Worm (Caenorhabditis elegans) whole organism, L4/young adult: ENCODE data around the gene gur-5.

ENCODE experiments used
- W03F9.2 ChIP-seq: fragments of 150-350 bp; optimal IDR thresholded peaks from 2 replicates; lab custom pipeline; 2014; ENCODE audit warnings: missing biosample characterization, missing genetic modification characterization
- him-1 ChIP-seq: sonication (generic microtip); optimal IDR thresholded peaks from 2 replicates; lab custom pipeline; 2016; ENCODE audit warnings: missing genotype, missing genetic modification reagents, missing genetic modification characterization, missing compliant biosample characterization

ce11 chrII:5336035-5336376, 50.9 kb downstream of the gur-5 start:
- TF ChIP-seq him-1 (tag; lab: Kevin White, UChicago) = peak; percentile 70
- TF ChIP-seq W03F9.2 (tag; lab: Kevin White, UChicago) = no peak
